Fruit fly (Drosophila melanogaster) whole organism, embryonic: ENCODE data around the gene Gnf1.

Experiments used
- CG1647 ChIP-seq: fragments of 200-800 bp; sonication (Bioruptor generic); optimal IDR thresholded peaks from 3 replicates; lab custom pipeline; 2016; ENCODE audit warnings: missing biosample characterization, missing genetic modification characterization
- CG16813 ChIP-seq: fragments of 200-800 bp; sonication (Bioruptor generic); IDR thresholded peaks from 3 replicates; pipeline ENCODE4 v1.3.6; 2022; ENCODE audit warnings: missing biosample characterization, missing genetic modification characterization; ENCODE audit not compliant: partially characterized antibody
- CG17328 ChIP-seq: fragments of 200-800 bp; sonication (Bioruptor generic); IDR thresholded peaks from 2 replicates; pipeline ENCODE4 v1.3.6; 2022; ENCODE audit warnings: missing biosample characterization, missing genetic modification characterization
- CG30431 ChIP-seq: fragments of 200-800 bp; sonication (Bioruptor generic); optimal IDR thresholded peaks from 2 replicates; lab custom pipeline; 2017; ENCODE audit warnings: missing biosample characterization, missing genetic modification characterization
- CG9817 ChIP-seq: fragments of 200-800 bp; sonication (Bioruptor generic); optimal IDR thresholded peaks from 2 replicates; lab custom pipeline; 2018; ENCODE audit warnings: missing biosample characterization, mild to moderate bottlenecking, missing genetic modification characterization, moderate library complexity
- Sox100B ChIP-seq: fragments of 200-800 bp; sonication (Bioruptor generic); optimal IDR thresholded peaks from 3 replicates; lab custom pipeline; 2018; ENCODE audit warnings: missing biosample characterization, mild to moderate bottlenecking, missing genetic modification characterization
- dysf ChIP-seq: fragments of 200-800 bp; sonication (Bioruptor generic); IDR thresholded peaks from 3 replicates; pipeline ENCODE4 v1.3.6; 2022; ENCODE audit warnings: missing biosample characterization, missing genetic modification characterization
- fd3F ChIP-seq: fragments of 200-800 bp; sonication (Bioruptor generic); optimal IDR thresholded peaks from 2 replicates; lab custom pipeline; 2018; ENCODE audit warnings: missing biosample characterization, mild to moderate bottlenecking, missing genetic modification characterization, moderate library complexity
- insv ChIP-seq, 2 experiments: fragments of 200-800 bp; sonication (Bioruptor generic); optimal IDR thresholded peaks; 3 replicates each; lab custom pipeline; 2016 to 2018; ENCODE audit warnings: missing biosample characterization in 2 of 2, missing genetic modification characterization in 2 of 2
- so ChIP-seq: fragments of 200-800 bp; sonication (Bioruptor generic); IDR thresholded peaks from 3 replicates; pipeline ENCODE4 v1.3.6; 2022; ENCODE audit warnings: missing biosample characterization, missing genetic modification characterization
- zen ChIP-seq: fragments of 200-800 bp; sonication (Bioruptor generic); optimal IDR thresholded peaks from 3 replicates; lab custom pipeline; 2018; ENCODE audit warnings: missing biosample characterization, mild to moderate bottlenecking, missing genetic modification characterization, moderate library complexity

DNA sequence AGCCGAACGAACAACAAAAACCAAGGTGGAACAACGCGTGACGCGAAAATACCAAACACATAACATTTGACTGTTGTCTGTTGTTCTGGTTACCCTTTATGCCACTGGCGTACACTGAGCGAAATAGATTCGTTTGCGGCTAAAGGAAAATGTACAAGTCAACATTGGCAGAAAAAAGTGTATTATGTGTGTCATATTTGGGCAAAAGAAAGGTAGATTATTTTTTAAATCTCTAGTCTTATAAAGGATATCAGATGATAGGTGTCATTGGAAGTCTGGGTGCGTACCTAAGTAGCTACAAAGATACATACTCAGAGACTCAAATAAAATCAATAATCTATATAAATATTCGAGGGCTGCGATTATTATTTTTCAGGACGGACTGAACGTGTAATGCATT is 22.6 kb upstream of the Gnf1 start:
- TF ChIP-seq CG9817 (no peak), so (GFP tag; lab: Robert Waterston, UW) (no peak), CG30431 (GFP tag; lab: Kevin White, UChicago) (no peak), CG17328 (GFP tag; lab: Robert Waterston, UW) (no peak), CG16813 (GFP tag; lab: Robert Waterston, UW) (no peak), dysf (GFP tag; lab: Robert Waterston, UW) (no peak), insv (GFP tag; optimal IDR thresholded peaks at IDR 0.05; lab: Kevin White, UChicago) (no peak), zen (tag; lab: Kevin White, UChicago) (no peak), Sox100B (GFP tag; lab: Kevin White, UChicago) (no peak), fd3F (GFP tag; lab: Kevin White, UChicago) (no peak), CG1647 (GFP tag; lab: Kevin White, UChicago) (no peak)
